ENCODE assay signal across 6 worm cellular contexts in the genomic region with DNA sequence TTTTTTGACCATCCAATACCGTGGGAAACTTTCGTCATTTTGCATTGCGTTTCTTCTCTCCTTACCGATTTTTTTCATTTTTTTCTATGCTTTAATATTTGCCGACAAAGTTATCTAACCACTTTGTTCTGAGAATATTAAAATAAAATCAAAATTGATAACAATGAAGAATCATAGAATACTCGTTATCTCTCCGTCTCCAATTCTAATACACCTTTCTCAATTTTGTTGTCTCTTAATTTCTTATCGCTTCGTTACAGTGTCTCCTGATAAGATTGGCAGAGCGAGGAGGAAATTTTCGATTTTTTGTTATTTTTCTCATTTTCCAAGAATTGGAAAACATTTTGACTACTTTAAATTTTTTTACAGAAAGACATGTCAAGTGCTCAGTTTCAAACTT.
TF ChIP-seq lines count a peak whose summit lies in the region.

Gene ckc-1 (plus strand): TSS at position 368 of the 400 bp plus-strand sequence.

TF ChIP-seq in whole organism, L1 larva, 84 proteins besides CTCF, POLR2A, EP300 and RAD21 (continues in another document):
- TF ChIP-seq vab-15 (tag; optimal IDR thresholded peaks at IDR 0.05; lab: Kevin White, UChicago): no peak
- peak; percentile 31 for TF ChIP-seq nhr-90 (tag; optimal IDR thresholded peaks at IDR 0.05; lab: Kevin White, UChicago; ENCODE audit: poor library complexity)
- peak; percentile 87 for TF ChIP-seq pqm-1 (tag; optimal IDR thresholded peaks at IDR 0.05; lab: Kevin White, UChicago)
- peak in 3 of 6 experiments; percentile 13 to 63 (median 33) for TF ChIP-seq elt-3 (tag; optimal IDR thresholded peaks at IDR 0.05; lab: Kevin White, UChicago)
- TF ChIP-seq elt-2 (tag; optimal IDR thresholded peaks at IDR 0.05; lab: Kevin White, UChicago): peak; percentile 98
- no peak for TF ChIP-seq pag-3 (tag; optimal IDR thresholded peaks at IDR 0.05; lab: Kevin White, UChicago; ENCODE audit: borderline replicate concordance, insufficient read depth)
- TF ChIP-seq unc-30 (tag; optimal IDR thresholded peaks at IDR 0.05; lab: Kevin White, UChicago): no peak
- peak in 1 of 2 experiments; percentile 36 for TF ChIP-seq lsy-2 (tag; optimal IDR thresholded peaks at IDR 0.05; lab: Kevin White, UChicago)
- TF ChIP-seq dpl-1 (GFP tag; optimal IDR thresholded peaks at IDR 0.05; lab: Kevin White, UChicago): no peak
- TF ChIP-seq mep-1 (tag; optimal IDR thresholded peaks at IDR 0.05; lab: Kevin White, UChicago): peak; percentile 6
- peak; percentile 10 for TF ChIP-seq nhr-71 (tag; optimal IDR thresholded peaks at IDR 0.05; lab: Kevin White, UChicago)
- TF ChIP-seq tlp-1 (tag; optimal IDR thresholded peaks at IDR 0.05; lab: Kevin White, UChicago): peak; percentile 43
- peak in 1 of 2 experiments; percentile 35 for TF ChIP-seq lin-35 (GFP tag; optimal IDR thresholded peaks at IDR 0.05; lab: Kevin White, UChicago)

TF ChIP-seq in whole organism, L2 larva, 48 proteins besides CTCF, POLR2A, EP300 and RAD21:
- TF ChIP-seq gmeb-1 (tag; optimal IDR thresholded peaks at IDR 0.05; lab: Kevin White, UChicago): peak; percentile 37
- TF ChIP-seq mab-5 (tag; optimal IDR thresholded peaks at IDR 0.05; lab: Kevin White, UChicago): no peak
- peak; percentile 55 for TF ChIP-seq crh-2 (tag; optimal IDR thresholded peaks at IDR 0.05; lab: Kevin White, UChicago)
- peak; percentile 27 for TF ChIP-seq sma-9 (GFP tag; optimal IDR thresholded peaks at IDR 0.05; lab: Kevin White, UChicago)
- no peak for TF ChIP-seq sma-9 (tag; optimal IDR thresholded peaks at IDR 0.05; lab: Kevin White, UChicago)
- TF ChIP-seq fos-1 (tag; optimal IDR thresholded peaks at IDR 0.05; lab: Kevin White, UChicago): peak; percentile 98

TF ChIP-seq in whole organism, L3 larva, 47 proteins besides CTCF, POLR2A, EP300 and RAD21:
- TF ChIP-seq jun-1 (tag; optimal IDR thresholded peaks at IDR 0.05; lab: Kevin White, UChicago): peak; percentile 68
- peak; percentile 99 for TF ChIP-seq elt-2 (tag; optimal IDR thresholded peaks at IDR 0.05; lab: Kevin White, UChicago)
- TF ChIP-seq elt-3 (tag; optimal IDR thresholded peaks at IDR 0.05; lab: Kevin White, UChicago): peak in 1 of 3 experiments; percentile 67
- peak; percentile 39 for TF ChIP-seq pha-4 (tag; optimal IDR thresholded peaks at IDR 0.05; lab: Kevin White, UChicago)
- TF ChIP-seq pqm-1 (tag; optimal IDR thresholded peaks at IDR 0.05; lab: Kevin White, UChicago): peak; percentile 100
- TF ChIP-seq ceh-82 (tag; optimal IDR thresholded peaks at IDR 0.05; lab: Kevin White, UChicago): no peak
- no peak for TF ChIP-seq lin-39 (tag; optimal IDR thresholded peaks at IDR 0.05; lab: Kevin White, UChicago)
- TF ChIP-seq ceh-28 (tag; optimal IDR thresholded peaks at IDR 0.05; lab: Kevin White, UChicago): peak; percentile 3
- no peak for TF ChIP-seq nhr-11 (tag; optimal IDR thresholded peaks at IDR 0.05; lab: Kevin White, UChicago)

TF ChIP-seq in whole organism, L4 larva, 104 proteins besides CTCF, POLR2A, EP300 and RAD21 (continues in another document):
- peak in 1 of 2 experiments; percentile 24 for TF ChIP-seq mdl-1 (tag; optimal IDR thresholded peaks at IDR 0.05; lab: Kevin White, UChicago)
- TF ChIP-seq ztf-7 (tag; optimal IDR thresholded peaks at IDR 0.05; lab: Kevin White, UChicago): peak; percentile 8
- no peak for TF ChIP-seq egl-27 (tag; optimal IDR thresholded peaks at IDR 0.05; lab: Kevin White, UChicago)
- TF ChIP-seq D1046.2 (GFP tag; IDR thresholded peaks at IDR 0.05; lab: Robert Waterston, UW): no peak
- TF ChIP-seq daf-16 (GFP tag; optimal IDR thresholded peaks at IDR 0.05; lab: Kevin White, UChicago): peak in 1 of 2 experiments; percentile 39
- peak; percentile 96 for TF ChIP-seq daf-16 (tag; optimal IDR thresholded peaks at IDR 0.05; lab: Kevin White, UChicago)
- TF ChIP-seq tra-1 (GFP tag; IDR thresholded peaks at IDR 0.05; lab: Robert Waterston, UW): peak; percentile 75
- TF ChIP-seq php-3 (GFP tag; IDR thresholded peaks at IDR 0.05; lab: Robert Waterston, UW): peak; percentile 85
- TF ChIP-seq dmd-6 (GFP tag; IDR thresholded peaks at IDR 0.05; lab: Robert Waterston, UW): peak; percentile 87
- peak; percentile 89 for TF ChIP-seq nhr-28 (tag; optimal IDR thresholded peaks at IDR 0.05; lab: Kevin White, UChicago)
- TF ChIP-seq hlh-30 (tag; optimal IDR thresholded peaks at IDR 0.05; lab: Kevin White, UChicago; ENCODE audit: insufficient read depth): peak; percentile 22
- peak; percentile 47 for TF ChIP-seq nhr-48 (tag; optimal IDR thresholded peaks at IDR 0.05; lab: Kevin White, UChicago)
- peak; percentile 83 for TF ChIP-seq nhr-77 (tag; optimal IDR thresholded peaks at IDR 0.05; lab: Kevin White, UChicago)
- peak; percentile 82 for TF ChIP-seq hlh-11 (tag; optimal IDR thresholded peaks at IDR 0.05; lab: Kevin White, UChicago)
- peak; percentile 39 for TF ChIP-seq T20F7.1 (GFP tag; optimal IDR thresholded peaks at IDR 0.05; lab: Kevin White, UChicago)
- no peak for TF ChIP-seq madf-5 (GFP tag; IDR thresholded peaks at IDR 0.05; lab: Robert Waterston, UW)
- peak; percentile 91 for TF ChIP-seq dve-1 (tag; optimal IDR thresholded peaks at IDR 0.05; lab: Kevin White, UChicago; ENCODE audit: insufficient read depth)
- no peak for TF ChIP-seq rbr-2 (tag; optimal IDR thresholded peaks at IDR 0.05; lab: Kevin White, UChicago)
- TF ChIP-seq unc-130 (GFP tag; optimal IDR thresholded peaks at IDR 0.05; lab: Kevin White, UChicago): no peak

TF ChIP-seq in whole organism, late embryonic, 69 proteins besides CTCF, POLR2A, EP300 and RAD21:
- peak; percentile 97 for TF ChIP-seq elt-2 (tag; optimal IDR thresholded peaks at IDR 0.05; lab: Kevin White, UChicago)
- TF ChIP-seq lin-11 (tag; optimal IDR thresholded peaks at IDR 0.05; lab: Kevin White, UChicago): no peak
- peak; percentile 37 for TF ChIP-seq pqm-1 (tag; optimal IDR thresholded peaks at IDR 0.05; lab: Kevin White, UChicago)

TF ChIP-seq in whole organism, young adult, 124 proteins besides CTCF, POLR2A, EP300 and RAD21:
- TF ChIP-seq snpc-1.1 (tag; optimal IDR thresholded peaks at IDR 0.05; lab: Kevin White, UChicago; ENCODE audit: insufficient read depth): no peak
- TF ChIP-seq nhr-80 (tag; optimal IDR thresholded peaks at IDR 0.05; lab: Kevin White, UChicago): peak; percentile 93
- TF ChIP-seq let-607 (tag; optimal IDR thresholded peaks at IDR 0.05; lab: Kevin White, UChicago): peak in 1 of 2 experiments; percentile 11
- 0 out of 2 replicates have a peak, but pooled peaks have one; percentile 18 for TF ChIP-seq hmg-1.2 (GFP tag; IDR thresholded peaks at IDR 0.05; lab: Robert Waterston, UW)
